Worm (Caenorhabditis elegans) whole organism, L4/young adult: ENCODE measurements around the gene B0395.3.
"Not testable (repeated sequence)": the region's sequence is repeated elsewhere in the genome, so short reads cannot be mapped to it uniquely, and the experiment has no call there.

Source experiments
- W03F9.2 ChIP-seq: fragments of 150-350 bp; optimal IDR thresholded peaks from 2 replicates; lab custom pipeline; 2014; ENCODE audit warnings: missing biosample characterization, missing genetic modification characterization
- dao-5 ChIP-seq: sonication (generic microtip); optimal IDR thresholded peaks from 2 replicates; lab custom pipeline; 2016; ENCODE audit warnings: missing genotype, missing genetic modification characterization, moderate library complexity, missing compliant biosample characterization
- him-1 ChIP-seq: sonication (generic microtip); optimal IDR thresholded peaks from 2 replicates; lab custom pipeline; 2016; ENCODE audit warnings: missing genotype, missing genetic modification reagents, missing genetic modification characterization, missing compliant biosample characterization

The B0395.3 gene

ce11 chrX:16040207-16040716 is at the start of gene B0395.3:
B0395.3 (minus strand) TSS chrX:16040257.
- no peak for TF ChIP-seq dao-5 (tag; lab: Kevin White, UChicago)
- no peak for TF ChIP-seq him-1 (tag; lab: Kevin White, UChicago)
- TF ChIP-seq W03F9.2 (tag; lab: Kevin White, UChicago) = no peak

ce11 chrX:16087842-16088241 is 47.8 kb upstream of the B0395.3 start:
- TF ChIP-seq dao-5 (tag; lab: Kevin White, UChicago) = no peak
- no peak for TF ChIP-seq W03F9.2 (tag; lab: Kevin White, UChicago)
- no peak for TF ChIP-seq him-1 (tag; lab: Kevin White, UChicago)

DNA sequence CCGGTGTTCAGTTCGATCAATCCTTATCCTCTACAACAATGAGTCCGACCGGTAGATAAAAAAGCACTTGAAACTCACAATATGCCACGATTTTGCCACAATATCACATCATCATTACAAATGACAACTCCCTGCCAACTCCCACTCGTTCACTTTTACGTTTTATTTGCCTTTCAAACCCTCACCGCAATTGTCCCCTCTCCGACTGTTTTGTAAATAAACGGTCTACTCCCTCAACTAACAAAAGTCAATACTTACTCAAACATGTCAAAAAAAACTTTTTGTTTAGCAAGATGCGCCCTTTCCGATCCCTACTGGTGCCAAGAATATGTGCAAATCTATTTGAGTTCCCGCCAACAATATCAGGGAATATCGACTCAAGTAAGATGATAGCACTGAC is 45.0 kb upstream of the B0395.3 start, which contains the start of gene C30F2.2:
Gene C30F2.2 (minus strand): TSS at position 122 of the 400 bp plus-strand sequence.
- TF ChIP-seq W03F9.2 (tag; lab: Kevin White, UChicago) (no peak), dao-5 (tag; lab: Kevin White, UChicago) (no peak), him-1 (tag; lab: Kevin White, UChicago) (no peak)

ce11 chrX:16082024-16082423 is 42.0 kb upstream of the B0395.3 start, which contains the start of gene idpp-14:
idpp-14 (plus strand) TSS chrX:16082347.
- TF ChIP-seq W03F9.2 (tag; lab: Kevin White, UChicago) (no peak), dao-5 (tag; lab: Kevin White, UChicago) (no peak), him-1 (tag; lab: Kevin White, UChicago) (no peak)

- TF ChIP-seq him-1 (tag; lab: Kevin White, UChicago) (no peak), dao-5 (tag; lab: Kevin White, UChicago) (no peak), W03F9.2 (tag; lab: Kevin White, UChicago) (no peak)
Measured at ce11 chrX:16078695-16079094, 38.6 kb upstream of the B0395.3 start.

DNA sequence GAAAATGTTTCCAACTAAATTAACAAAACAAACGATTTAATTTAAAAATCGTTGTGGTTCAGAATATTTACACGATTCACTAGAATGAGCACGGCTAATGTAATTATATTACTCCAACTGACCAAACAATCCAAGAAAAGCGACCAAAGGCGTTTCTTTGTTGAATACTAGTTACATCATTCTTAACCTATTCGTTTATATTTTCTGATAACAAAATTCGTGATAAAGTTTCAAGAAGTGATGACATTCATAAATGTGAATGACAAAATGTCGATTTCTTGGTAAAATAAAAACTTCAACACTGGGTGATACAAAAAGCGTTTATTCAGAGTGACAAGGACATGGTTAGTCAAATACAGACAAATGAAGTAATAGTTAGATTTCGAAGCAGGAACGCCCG is 36.4 kb upstream of the B0395.3 start, which contains the start of gene C30F2.4:
Gene C30F2.4 (minus strand): TSS at position 101 of the 400 bp plus-strand sequence.
- TF ChIP-seq W03F9.2 (tag; lab: Kevin White, UChicago) (no peak), dao-5 (tag; lab: Kevin White, UChicago) (no peak), him-1 (tag; lab: Kevin White, UChicago) (no peak)

ce11 chrX:16072595-16072994 is 32.5 kb upstream of the B0395.3 start, which contains the start of gene col-187:
col-187 (plus strand) TSS chrX:16072895.
- TF ChIP-seq him-1 (tag; lab: Kevin White, UChicago) (no peak), W03F9.2 (tag; lab: Kevin White, UChicago) (no peak), dao-5 (tag; lab: Kevin White, UChicago) (no peak)

ce11 chrX:16067984-16068383 is 27.9 kb upstream of the B0395.3 start:
- TF ChIP-seq dao-5 (tag; lab: Kevin White, UChicago) (no peak), W03F9.2 (tag; lab: Kevin White, UChicago) (no peak), him-1 (tag; lab: Kevin White, UChicago) (no peak)

- TF ChIP-seq dao-5, W03F9.2, him-1 (tag; lab: Kevin White, UChicago): not testable (repeated sequence)
Measured at ce11 chrX:16062385-16062784, 22.3 kb upstream of the B0395.3 start, which contains the start of gene T27A8.3. T27A8.3 (plus strand) TSS chrX:16062685.

ce11 chrX:16058845-16059244 is 18.8 kb upstream of the B0395.3 start, which contains the start of gene T27A8.2:
T27A8.2 (minus strand) TSS chrX:16058945.
- TF ChIP-seq W03F9.2 (tag; lab: Kevin White, UChicago) = no peak
- TF ChIP-seq him-1 (tag; lab: Kevin White, UChicago) = no peak

DNA sequence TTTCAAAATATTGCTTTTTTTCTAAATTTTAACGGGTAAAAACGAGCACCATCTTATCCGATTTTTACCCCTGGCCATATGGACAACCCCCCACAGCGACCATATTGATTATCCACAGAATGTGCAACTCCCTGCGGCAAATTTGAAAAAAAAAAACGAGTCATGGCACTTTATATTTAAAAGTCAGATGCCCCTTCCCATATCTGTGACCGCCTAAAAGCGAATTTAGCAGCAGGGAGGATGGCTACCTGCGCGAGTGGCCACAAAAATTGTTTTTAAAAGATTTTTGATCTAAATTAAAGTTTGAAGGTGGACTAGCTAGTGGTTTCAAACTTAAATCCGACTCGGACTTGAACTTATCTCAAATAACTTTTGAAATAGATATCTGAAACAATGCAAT is 16.3 kb upstream of the B0395.3 start:
- TF ChIP-seq him-1 (tag; lab: Kevin White, UChicago) (peak; percentile 99), W03F9.2 (tag; lab: Kevin White, UChicago) (peak; percentile 98), dao-5 (tag; lab: Kevin White, UChicago) (peak; percentile 64)

DNA sequence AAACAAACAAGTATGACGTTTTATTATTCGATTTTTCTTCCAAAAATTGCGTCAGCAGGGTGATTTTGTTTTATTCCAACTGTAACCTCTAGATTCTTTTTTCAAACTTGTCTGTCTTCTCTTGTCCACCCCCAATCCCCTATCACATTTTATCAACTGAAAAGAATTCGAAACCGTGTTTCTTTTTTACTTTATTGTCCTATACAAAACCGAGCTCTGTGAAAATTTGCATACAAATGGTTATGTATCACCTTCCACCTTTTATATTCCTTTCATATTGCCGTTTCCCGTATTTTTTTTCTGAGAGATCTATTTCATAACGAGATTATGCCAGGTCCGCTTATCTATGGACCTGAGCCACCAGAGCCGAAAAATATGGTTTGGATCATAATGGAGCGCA is 15.2 kb upstream of the B0395.3 start, which contains the start of gene T27A8.7:
Gene T27A8.7 (plus strand): TSS at position 301 of the 400 bp plus-strand sequence.
- TF ChIP-seq him-1 (tag; lab: Kevin White, UChicago) = no peak
- no peak for TF ChIP-seq dao-5 (tag; lab: Kevin White, UChicago)

ce11 chrX:16049573-16049972 is 9.5 kb upstream of the B0395.3 start, which contains the start of gene cpd-2:
cpd-2 (plus strand) TSS chrX:16049873.
- TF ChIP-seq W03F9.2 (tag; lab: Kevin White, UChicago) (no peak), him-1 (tag; lab: Kevin White, UChicago) (no peak), dao-5 (tag; lab: Kevin White, UChicago) (no peak)

DNA sequence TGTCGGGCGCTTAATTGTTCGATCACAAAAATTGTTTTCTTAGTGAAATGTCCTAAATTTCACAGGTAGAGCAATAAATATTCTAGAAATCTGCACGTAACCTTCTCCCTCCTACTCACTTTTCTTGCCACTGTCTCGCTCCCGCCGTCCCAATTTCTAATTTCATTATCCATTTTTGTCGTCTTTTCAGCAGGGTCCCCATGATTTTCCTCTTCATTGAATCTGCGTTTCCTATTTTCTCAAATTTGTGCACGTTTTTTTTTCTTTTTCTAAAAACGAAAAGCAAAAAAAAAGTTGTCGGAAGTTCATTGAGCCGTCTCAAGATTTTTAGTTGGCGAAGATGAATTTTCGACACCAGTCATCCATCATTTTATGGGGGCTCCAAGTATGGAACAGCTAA is 6.3 kb upstream of the B0395.3 start:
- no peak for TF ChIP-seq him-1 (tag; lab: Kevin White, UChicago)
- no peak for TF ChIP-seq dao-5 (tag; lab: Kevin White, UChicago)
- no peak for TF ChIP-seq W03F9.2 (tag; lab: Kevin White, UChicago)
